Fruit fly (Drosophila melanogaster): ENCODE measurements around the gene CG13408.

- no peak for TF ChIP-seq CG8478 (optimal IDR thresholded peaks at IDR 0.05)
- TF ChIP-seq CTCF (optimal IDR thresholded peaks at IDR 0.05): no peak
These were observed 27.0 kb upstream of the CG13408 start for dm6 chr3R:22053202-22053601.
